Worm (Caenorhabditis elegans): ENCODE data around the gene F26G5.1.
A peak's percentile ranks its signal among the peaks of the same experiment; 100 is the strongest.

F26G5.1 gene

ce11 chrV:4968775-4969174, 6.5 kb upstream of the F26G5.1 start:
- peak; percentile 97 for TF ChIP-seq elt-1 (tag; optimal IDR thresholded peaks at IDR 0.05; ENCODE audit: borderline replicate concordance, insufficient read depth)
- peak; percentile 47 for TF ChIP-seq nhr-2 (tag; optimal IDR thresholded peaks at IDR 0.05)
- TF ChIP-seq hlh-1 (tag; optimal IDR thresholded peaks at IDR 0.05): peak; percentile 39
- TF ChIP-seq snpc-4 (tag; optimal IDR thresholded peaks at IDR 0.05): no peak
- peak; percentile 45 for TF ChIP-seq lin-32 (GFP tag; optimal IDR thresholded peaks at IDR 0.05)
- TF ChIP-seq ces-1 (GFP tag; optimal IDR thresholded peaks at IDR 0.05): no peak
- TF ChIP-seq ceh-83 (GFP tag; optimal IDR thresholded peaks at IDR 0.05): no peak

DNA sequence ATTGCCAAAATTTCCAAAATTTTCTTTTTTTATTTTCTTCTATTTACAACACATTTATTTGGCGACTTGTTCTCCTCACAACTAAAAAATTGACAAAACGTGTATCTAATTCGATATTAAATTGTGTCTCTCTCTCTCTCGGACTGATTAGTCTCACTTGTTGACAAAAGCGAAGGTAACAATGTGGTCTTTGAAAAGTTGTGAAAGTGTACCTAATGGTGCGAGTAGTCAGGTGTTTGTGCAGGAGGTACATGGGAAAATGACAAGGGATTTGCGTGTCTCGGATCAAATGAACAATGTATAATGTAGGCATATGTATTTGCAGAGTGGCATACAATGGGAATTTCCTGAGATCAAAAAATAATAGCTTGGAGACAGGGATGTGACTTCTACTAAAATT, 5.8 kb upstream of the F26G5.1 start:
- TF ChIP-seq zip-8 (tag; optimal IDR thresholded peaks at IDR 0.05) (no peak), nhr-28 (tag; optimal IDR thresholded peaks at IDR 0.05) (no peak), mep-1 (tag; optimal IDR thresholded peaks at IDR 0.05) (no peak), sptf-1 (tag; optimal IDR thresholded peaks at IDR 0.05) (no peak), nhr-12 (tag; optimal IDR thresholded peaks at IDR 0.05) (no peak), snpc-4 (tag; optimal IDR thresholded peaks at IDR 0.05) (no peak), ceh-39 (tag; optimal IDR thresholded peaks at IDR 0.05) (no peak)

- TF ChIP-seq sem-2 (GFP tag; optimal IDR thresholded peaks at IDR 0.05) (no peak), mep-1 (tag; optimal IDR thresholded peaks at IDR 0.05) (no peak), lin-13 (tag; optimal IDR thresholded peaks at IDR 0.05) (no peak), nhr-237 (tag; optimal IDR thresholded peaks at IDR 0.05) (no peak), ham-2 (GFP tag; optimal IDR thresholded peaks at IDR 0.05) (no peak), tbx-8 (GFP tag; optimal IDR thresholded peaks at IDR 0.05) (no peak), nhr-2 (tag; optimal IDR thresholded peaks at IDR 0.05) (no peak), hlh-1 (tag; optimal IDR thresholded peaks at IDR 0.05) (no peak), blmp-1 (tag; optimal IDR thresholded peaks at IDR 0.05) (no peak), pha-4 (tag; optimal IDR thresholded peaks at IDR 0.05) (no peak), nhr-12 (tag; optimal IDR thresholded peaks at IDR 0.05) (no peak), sptf-1 (tag; optimal IDR thresholded peaks at IDR 0.05) (no peak)
Observed at ce11 chrV:4972943-4973342, 2.3 kb upstream of the F26G5.1 start, which contains the start of gene srsx-9. Gene srsx-9, minus strand, starts transcription at chrV:4973043.

- TF ChIP-seq lin-13 (tag; optimal IDR thresholded peaks at IDR 0.05): no peak
- TF ChIP-seq blmp-1 (tag; optimal IDR thresholded peaks at IDR 0.05): no peak
- no peak for TF ChIP-seq zip-8 (tag; optimal IDR thresholded peaks at IDR 0.05)
- no peak for TF ChIP-seq unc-120 (tag; optimal IDR thresholded peaks at IDR 0.05; ENCODE audit: poor library complexity, severe bottlenecking)
- TF ChIP-seq elt-3 (tag; optimal IDR thresholded peaks at IDR 0.05): no peak
- TF ChIP-seq ceh-83 (GFP tag; optimal IDR thresholded peaks at IDR 0.05): no peak
- no peak for TF ChIP-seq nhr-12 (tag; optimal IDR thresholded peaks at IDR 0.05)
- no peak for TF ChIP-seq nhr-28 (tag; optimal IDR thresholded peaks at IDR 0.05)
- no peak for TF ChIP-seq M03D4.4 (tag; optimal IDR thresholded peaks at IDR 0.05)
- TF ChIP-seq ztf-11 (tag; optimal IDR thresholded peaks at IDR 0.05): no peak
- TF ChIP-seq mep-1 (tag; optimal IDR thresholded peaks at IDR 0.05): no peak
- no peak for TF ChIP-seq elt-1 (tag; optimal IDR thresholded peaks at IDR 0.05; ENCODE audit: borderline replicate concordance, insufficient read depth)
- TF ChIP-seq drap-1 (GFP tag; optimal IDR thresholded peaks at IDR 0.05): no peak
- TF ChIP-seq lsy-2 (tag; optimal IDR thresholded peaks at IDR 0.05): no peak
- TF ChIP-seq sptf-1 (tag; optimal IDR thresholded peaks at IDR 0.05): no peak
- TF ChIP-seq ceh-43 (GFP tag; optimal IDR thresholded peaks at IDR 0.05): no peak
- TF ChIP-seq bed-3 (GFP tag; optimal IDR thresholded peaks at IDR 0.05): no peak
Observed at ce11 chrV:4974677-4975076, 601 bp upstream of the F26G5.1 start, which contains the start of gene srsx-10. Gene srsx-10, minus strand, starts transcription at chrV:4974777.

DNA sequence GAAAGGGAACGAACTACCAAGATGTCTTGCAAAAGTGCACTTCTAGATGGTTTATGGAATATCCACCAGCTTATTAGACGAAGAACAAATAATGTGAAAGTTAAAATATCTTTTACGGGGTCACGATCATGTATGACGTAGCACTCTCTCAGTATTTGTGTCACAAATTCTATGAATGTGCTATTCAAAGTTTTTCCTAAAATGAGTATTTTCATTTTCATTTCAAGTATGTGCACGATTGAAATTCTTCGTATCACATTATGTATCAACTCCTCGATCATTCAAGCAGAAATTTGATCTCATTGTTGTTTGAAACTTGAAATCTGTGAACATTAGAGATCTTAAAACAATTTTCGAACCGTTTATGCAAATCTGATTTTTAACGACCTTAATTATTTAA, 2.3 kb downstream of the F26G5.1 start:
- no peak for TF ChIP-seq nhr-12 (tag; optimal IDR thresholded peaks at IDR 0.05)
- TF ChIP-seq tbx-8 (GFP tag; optimal IDR thresholded peaks at IDR 0.05): no peak
- no peak for TF ChIP-seq sem-2 (GFP tag; optimal IDR thresholded peaks at IDR 0.05)
- no peak for TF ChIP-seq sptf-1 (tag; optimal IDR thresholded peaks at IDR 0.05)
- TF ChIP-seq unc-120 (tag; optimal IDR thresholded peaks at IDR 0.05; ENCODE audit: poor library complexity, severe bottlenecking): no peak
- TF ChIP-seq ztf-11 (tag; optimal IDR thresholded peaks at IDR 0.05): no peak
- no peak for TF ChIP-seq ceh-83 (GFP tag; optimal IDR thresholded peaks at IDR 0.05)
- no peak for TF ChIP-seq ceh-43 (GFP tag; optimal IDR thresholded peaks at IDR 0.05)
- TF ChIP-seq unc-39 (tag; optimal IDR thresholded peaks at IDR 0.05): no peak
- TF ChIP-seq mep-1 (tag; optimal IDR thresholded peaks at IDR 0.05): no peak
- no peak for TF ChIP-seq snpc-4 (tag; optimal IDR thresholded peaks at IDR 0.05)
- no peak for TF ChIP-seq lin-13 (tag; optimal IDR thresholded peaks at IDR 0.05)
- TF ChIP-seq elt-1 (tag; optimal IDR thresholded peaks at IDR 0.05; ENCODE audit: borderline replicate concordance, insufficient read depth): no peak
- TF ChIP-seq ces-1 (GFP tag; optimal IDR thresholded peaks at IDR 0.05): no peak
- no peak for TF ChIP-seq bed-3 (GFP tag; optimal IDR thresholded peaks at IDR 0.05)
- TF ChIP-seq ham-2 (GFP tag; optimal IDR thresholded peaks at IDR 0.05): no peak
